Fruit fly (Drosophila melanogaster): ENCODE measurements around the gene Pif2.

Pif2 gene

dm6 chr3R:6504408-6504807 is 44.4 kb upstream of the Pif2 start (continued):
- no peak for TF ChIP-seq NC2α (GFP tag; optimal IDR thresholded peaks at IDR 0.05)
- peak; percentile 30; the same call in 1 of the 2 replicates for TF ChIP-seq sens-2 (GFP tag; IDR thresholded peaks at IDR 0.05)
- TF ChIP-seq chif (GFP tag; optimal IDR thresholded peaks at IDR 0.05), result peak; percentile 36 to 43
- no peak for TF ChIP-seq amos (GFP tag; IDR thresholded peaks at IDR 0.05; ENCODE audit: partially characterized antibody)
- no peak for TF ChIP-seq usp (GFP tag; optimal IDR thresholded peaks at IDR 0.05)
- TF ChIP-seq CHES-1-like (GFP tag; optimal IDR thresholded peaks at IDR 0.05), result no peak
- TF ChIP-seq CG18262 (tag; optimal IDR thresholded peaks at IDR 0.05), result no peak
- no peak for TF ChIP-seq CG6272 (GFP tag; IDR thresholded peaks at IDR 0.05)
- TF ChIP-seq cas (GFP tag; IDR thresholded peaks at IDR 0.05), result no peak
- TF ChIP-seq Atf-2 (GFP tag; optimal IDR thresholded peaks at IDR 0.05), result peak; percentile 8
- 0 out of 2 replicates have a peak, but pooled peaks have one; percentile 38 for TF ChIP-seq CG4360 (GFP tag; IDR thresholded peaks at IDR 0.05)
- TF ChIP-seq HLH4C (GFP tag; IDR thresholded peaks at IDR 0.05; ENCODE audit: partially characterized antibody), result no peak
- no peak for TF ChIP-seq ap (GFP tag; IDR thresholded peaks at IDR 0.05)
- no peak for TF ChIP-seq tna (GFP tag; IDR thresholded peaks at IDR 0.05; ENCODE audit: partially characterized antibody)
- no peak for TF ChIP-seq ranshi (GFP tag; IDR thresholded peaks at IDR 0.05)
- TF ChIP-seq dysf (GFP tag; IDR thresholded peaks at IDR 0.05), result no peak
- peak; percentile 80 for TF ChIP-seq gsb-n (tag; optimal IDR thresholded peaks at IDR 0.05)
- TF ChIP-seq CG31388 (GFP tag; optimal IDR thresholded peaks at IDR 0.05), result no peak
- TF ChIP-seq CG18599 (GFP tag; optimal IDR thresholded peaks at IDR 0.05), result peak; percentile 38
- no peak for TF ChIP-seq CG14050 (GFP tag; IDR thresholded peaks at IDR 0.05)
- TF ChIP-seq CG9876 (GFP tag; optimal IDR thresholded peaks at IDR 0.05), result no peak
- TF ChIP-seq CG4424 (GFP tag; optimal IDR thresholded peaks at IDR 0.05), result peak; percentile 46
- no peak for TF ChIP-seq crp (GFP tag; optimal IDR thresholded peaks at IDR 0.05)
- no peak for TF ChIP-seq lbe (GFP tag; optimal IDR thresholded peaks at IDR 0.05)

- TF ChIP-seq wek (GFP tag; optimal IDR thresholded peaks at IDR 0.05) (no peak), CG11560 (tag; IDR thresholded peaks at IDR 0.05) (no peak), croc (GFP tag; conservative IDR thresholded peaks at IDR 0.05) (no peak), Ets65A (GFP tag) (no peak), lola (GFP tag; optimal IDR thresholded peaks at IDR 0.05) (no peak), CG8765 (GFP tag; IDR thresholded peaks at IDR 0.05) (no peak), sima (GFP tag; optimal IDR thresholded peaks at IDR 0.05) (no peak), Neu2 (GFP tag; optimal IDR thresholded peaks at IDR 0.05; ENCODE audit: borderline replicate concordance) (no peak), CG2202 (tag; optimal IDR thresholded peaks at IDR 0.05) (no peak), CG14014 (GFP tag; IDR thresholded peaks at IDR 0.05) (no peak), CG3065 (GFP tag; optimal IDR thresholded peaks at IDR 0.05) (no peak), Sox100B (GFP tag; optimal IDR thresholded peaks at IDR 0.05) (no peak), caup (GFP tag; optimal IDR thresholded peaks at IDR 0.05; ENCODE audit: severe bottlenecking) (no peak), BtbVII (GFP tag; optimal IDR thresholded peaks at IDR 0.05) (no peak), ro (GFP tag; IDR thresholded peaks at IDR 0.05) (no peak), pum (GFP tag; optimal IDR thresholded peaks at IDR 0.05) (no peak), al (GFP tag; IDR thresholded peaks at IDR 0.05) (no peak), fd102C (GFP tag; optimal IDR thresholded peaks at IDR 0.05) (no peak), dysf (GFP tag; IDR thresholded peaks at IDR 0.05) (no peak)
Measured at dm6 chr3R:6527208-6527607, 21.6 kb upstream of the Pif2 start, which contains the start of gene CG15185. TSS of gene CG15185 (plus strand) at chr3R:6527508.

All from whole organism, embryonic.